Fruit fly (Drosophila melanogaster): ENCODE data around the gene Pis.

dm6 chrX:15703720-15704206, at the start of gene Pis, which contains the start of gene Hap40:
- TF ChIP-seq ttk (optimal IDR thresholded peaks at IDR 0.05) (no peak), h (optimal IDR thresholded peaks at IDR 0.05) (no peak), Myc (optimal IDR thresholded peaks at IDR 0.05) (no peak), psq (optimal IDR thresholded peaks at IDR 0.05) (no peak), Sin3A (optimal IDR thresholded peaks at IDR 0.05) (no peak)
